Worm (Caenorhabditis elegans): ENCODE measurements around the gene T23F11.6.
A peak's percentile ranks its signal among the peaks of the same experiment; 100 is the strongest.

DNA sequence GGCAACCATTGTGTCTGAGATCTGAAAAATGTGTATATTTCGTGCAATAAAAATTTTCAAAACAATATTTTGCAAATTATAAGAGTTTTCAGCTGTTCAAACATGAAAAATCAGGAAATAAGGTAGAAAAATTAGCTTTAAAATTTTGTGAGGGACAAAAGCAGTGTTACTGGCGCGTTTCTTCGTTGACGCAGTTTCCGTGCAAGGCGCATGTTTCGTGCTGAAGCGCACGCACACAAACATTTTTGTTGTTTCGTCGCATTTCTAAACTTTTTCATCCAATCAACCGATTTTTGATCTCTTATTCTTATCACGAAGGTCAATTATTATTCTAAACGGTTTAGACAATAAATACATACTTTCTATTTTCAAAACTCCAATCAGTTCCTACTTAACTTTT is 45.6 kb upstream of the T23F11.6 start, which contains the start of gene nifk-1:
- TF ChIP-seq him-1 (tag; optimal IDR thresholded peaks at IDR 0.05) (no peak), dao-5 (tag; optimal IDR thresholded peaks at IDR 0.05) (no peak), W03F9.2 (tag; optimal IDR thresholded peaks at IDR 0.05) (peak; percentile 87)
